Fruit fly (Drosophila melanogaster): ENCODE results near the gene CG3631.

Gene CG3631

dm6 chr3R:14890064-14890709 lies 10.9 kb downstream of the CG3631 start, which contains the start of the genes CycC and UQCR-C1 (continued):
- TF ChIP-seq CG6854 (GFP tag; optimal IDR thresholded peaks at IDR 0.05) (no peak), CG10959 (GFP tag; IDR thresholded peaks at IDR 0.05) (no peak), pzg (GFP tag; optimal IDR thresholded peaks at IDR 0.05) (peak; percentile 70), Mrtf (GFP tag; IDR thresholded peaks at IDR 0.05) (no peak), phol (tag; optimal IDR thresholded peaks at IDR 0.05) (peak; percentile 34), CG12219 (GFP tag; optimal IDR thresholded peaks at IDR 0.05) (no peak), CG7271 (tag; optimal IDR thresholded peaks at IDR 0.05) (peak; percentile 4), Atf6 (GFP tag; IDR thresholded peaks at IDR 0.05) (no peak), row (GFP tag; IDR thresholded peaks at IDR 0.05) (no peak), CG13424 (tag; optimal IDR thresholded peaks at IDR 0.05) (no peak), Dfd (GFP tag; optimal IDR thresholded peaks at IDR 0.05) (no peak), Atf-2 (GFP tag; optimal IDR thresholded peaks at IDR 0.05) (no peak), CG1792 (GFP tag; optimal IDR thresholded peaks at IDR 0.05) (no peak), CG10274 (GFP tag; optimal IDR thresholded peaks at IDR 0.05) (no peak), lab (GFP tag; optimal IDR thresholded peaks at IDR 0.05) (no peak), fd3F (GFP tag; optimal IDR thresholded peaks at IDR 0.05) (no peak), Doc3 (GFP tag; IDR thresholded peaks at IDR 0.05; ENCODE audit: partially characterized antibody) (no peak), slou (GFP tag; optimal IDR thresholded peaks at IDR 0.05) (no peak), tll (GFP tag; optimal IDR thresholded peaks at IDR 0.05) (no peak), Fer1 (GFP tag; optimal IDR thresholded peaks at IDR 0.05) (peak; percentile 34), CG7987 (GFP tag; optimal IDR thresholded peaks at IDR 0.05) (no peak), NC2α (GFP tag; optimal IDR thresholded peaks at IDR 0.05) (no peak), Dp (GFP tag; optimal IDR thresholded peaks at IDR 0.05) (peak; percentile 10), CG13287 (GFP tag; IDR thresholded peaks at IDR 0.05; ENCODE audit: partially characterized antibody) (peak; percentile 32; the same call in 1 of the 2 replicates), hth (optimal IDR thresholded peaks at IDR 0.05) (no peak), lilli (GFP tag; optimal IDR thresholded peaks at IDR 0.05) (no peak), CG3995 (GFP tag; optimal IDR thresholded peaks at IDR 0.05) (no peak), mld (GFP tag; IDR thresholded peaks at IDR 0.05; ENCODE audit: partially characterized antibody) (no peak), CG10654 (GFP tag; optimal IDR thresholded peaks at IDR 0.05) (no peak), gcm2 (GFP tag; optimal IDR thresholded peaks at IDR 0.05) (no peak), chinmo (GFP tag; IDR thresholded peaks at IDR 0.05; ENCODE audit: partially characterized antibody) (0 out of 4 replicates have a peak, but pooled peaks have one; percentile 42), so (GFP tag; IDR thresholded peaks at IDR 0.05) (no peak), mirr (GFP tag; optimal IDR thresholded peaks at IDR 0.05) (no peak), CG6272 (GFP tag; IDR thresholded peaks at IDR 0.05) (no peak), lov (optimal IDR thresholded peaks at IDR 0.05) (no peak), lov (GFP tag; IDR thresholded peaks at IDR 0.05) (no peak), Ssrp (tag; optimal IDR thresholded peaks at IDR 0.05) (no peak), en (GFP tag; optimal IDR thresholded peaks at IDR 0.05) (no peak), CG13123 (GFP tag; optimal IDR thresholded peaks at IDR 0.05) (no peak), BEAF-32 (GFP tag; optimal IDR thresholded peaks at IDR 0.05) (peak; percentile 16), ato (GFP tag; IDR thresholded peaks at IDR 0.05; ENCODE audit: partially characterized antibody) (no peak), bbx (GFP tag; IDR thresholded peaks at IDR 0.05; ENCODE audit: partially characterized antibody) (peak; percentile 55), Med (GFP tag) (peak; percentile 69), CG6689 (GFP tag; IDR thresholded peaks at IDR 0.05) (no peak), Deaf1 (tag; optimal IDR thresholded peaks at IDR 0.05) (no peak), CG17612 (GFP tag; IDR thresholded peaks at IDR 0.05) (no peak), CG2678 (tag; optimal IDR thresholded peaks at IDR 0.05) (no peak), CG11247 (GFP tag; IDR thresholded peaks at IDR 0.05) (no peak), CG10267 (tag; optimal IDR thresholded peaks at IDR 0.05) (peak; percentile 45), CG2116 (GFP tag; optimal IDR thresholded peaks at IDR 0.05) (peak; percentile 35)
